Worm (Caenorhabditis elegans) whole organism, L2 larva: Measurements from ENCODE around the gene F40G9.8.

Experiments used
- F13H6.1 ChIP-seq: sonication (generic microtip); optimal IDR thresholded peaks from 2 replicates; lab custom pipeline; 2016; ENCODE audit warnings: missing genetic modification characterization, missing compliant biosample characterization
- R02D3.7 ChIP-seq: fragments of 150-350 bp; optimal IDR thresholded peaks from 2 replicates; lab custom pipeline; 2014; ENCODE audit warnings: missing biosample characterization, missing genetic modification characterization
- Y55F3AM.14 ChIP-seq: fragments of 200-800 bp; sonication (Bioruptor generic); optimal IDR thresholded peaks from 2 replicates; lab custom pipeline; 2018; ENCODE audit warnings: mild to moderate bottlenecking, missing genetic modification characterization, missing compliant biosample characterization
- ZK546.5 ChIP-seq: sonication (generic microtip); optimal IDR thresholded peaks from 2 replicates; lab custom pipeline; 2017; ENCODE audit warnings: missing biosample characterization, missing genetic modification characterization
- alr-1 ChIP-seq: fragments of 150-350 bp; optimal IDR thresholded peaks from 2 replicates; lab custom pipeline; 2014; ENCODE audit warnings: missing biosample characterization, missing genetic modification characterization
- aly-2 ChIP-seq: fragments of 150-350 bp; optimal IDR thresholded peaks from 2 replicates; lab custom pipeline; 2014; ENCODE audit warnings: missing biosample characterization, missing genetic modification characterization
- blmp-1 ChIP-seq: sonication (generic microtip); optimal IDR thresholded peaks from 2 replicates; lab custom pipeline; 2017; ENCODE audit warnings: missing genetic modification characterization, mild to moderate bottlenecking, missing compliant biosample characterization, antibody characterized with exemption, moderate library complexity; ENCODE audit not compliant: insufficient read depth
- ceh-16 ChIP-seq: fragments of 150-350 bp; optimal IDR thresholded peaks from 2 replicates; lab custom pipeline; 2014; ENCODE audit warnings: missing biosample characterization, missing genetic modification characterization
- ceh-82 ChIP-seq: fragments of 150-350 bp; optimal IDR thresholded peaks from 2 replicates; lab custom pipeline; 2014; ENCODE audit warnings: missing biosample characterization, missing genetic modification characterization
- crh-2 ChIP-seq: sonication (generic microtip); optimal IDR thresholded peaks from 2 replicates; lab custom pipeline; 2017; ENCODE audit warnings: missing biosample characterization, missing genetic modification characterization
- dmd-4 ChIP-seq: sonication (generic microtip); optimal IDR thresholded peaks from 2 replicates; lab custom pipeline; 2017; ENCODE audit warnings: missing biosample characterization, missing genetic modification characterization
- egl-27 ChIP-seq: sonication (generic microtip); optimal IDR thresholded peaks from 3 replicates; lab custom pipeline; 2017; ENCODE audit warnings: missing biosample characterization, missing genetic modification reagents, missing genetic modification characterization
- elt-1 ChIP-seq: fragments of 150-350 bp; optimal IDR thresholded peaks from 2 replicates; lab custom pipeline; 2014; ENCODE audit warnings: missing biosample characterization, missing genetic modification characterization
- fos-1 ChIP-seq: fragments of 150-350 bp; optimal IDR thresholded peaks from 2 replicates; lab custom pipeline; 2014; ENCODE audit warnings: missing biosample characterization, missing genetic modification characterization
- gmeb-1 ChIP-seq: fragments of 150-350 bp; optimal IDR thresholded peaks from 2 replicates; lab custom pipeline; 2014; ENCODE audit warnings: missing biosample characterization, missing genetic modification characterization
- lin-11 ChIP-seq: fragments of 150-350 bp; sonication (generic microtip); optimal IDR thresholded peaks from 2 replicates; lab custom pipeline; 2014; ENCODE audit warnings: missing biosample characterization, missing genetic modification characterization, inconsistent platforms, mixed read lengths
- lin-13 ChIP-seq: fragments of 150-350 bp; optimal IDR thresholded peaks from 2 replicates; lab custom pipeline; 2014; ENCODE audit warnings: missing biosample characterization, missing genetic modification reagents, missing genetic modification characterization
- mab-5 ChIP-seq: fragments of 150-350 bp; optimal IDR thresholded peaks from 2 replicates; lab custom pipeline; 2014; ENCODE audit warnings: missing biosample characterization, missing genetic modification characterization
- mbf-1 ChIP-seq: sonication (generic microtip); optimal IDR thresholded peaks from 2 replicates; lab custom pipeline; 2017; ENCODE audit warnings: missing biosample characterization, missing genetic modification characterization
- mdl-1 ChIP-seq, 2 experiments: fragments of 150-350 bp in 1 of 2; sonication (generic microtip) in 1 of 2; optimal IDR thresholded peaks; 2 replicates each; lab custom pipeline; 2017; ENCODE audit warnings: missing biosample characterization in 2 of 2, missing genetic modification characterization in 2 of 2
- nhr-11 ChIP-seq: fragments of 150-350 bp; optimal IDR thresholded peaks from 2 replicates; lab custom pipeline; 2014; ENCODE audit warnings: missing biosample characterization, missing genetic modification characterization
- nhr-129 ChIP-seq: fragments of 150-350 bp; optimal IDR thresholded peaks from 2 replicates; lab custom pipeline; 2014; ENCODE audit warnings: missing biosample characterization, missing genetic modification characterization
- nhr-21 ChIP-seq: fragments of 150-350 bp; optimal IDR thresholded peaks from 2 replicates; lab custom pipeline; 2014; ENCODE audit warnings: missing biosample characterization, missing genetic modification characterization
- nhr-23 ChIP-seq: fragments of 150-350 bp; optimal IDR thresholded peaks from 2 replicates; lab custom pipeline; 2014; ENCODE audit warnings: missing biosample characterization, missing genetic modification reagents, missing genetic modification characterization
- nhr-237 ChIP-seq: fragments of 150-350 bp; optimal IDR thresholded peaks from 2 replicates; lab custom pipeline; 2014; ENCODE audit warnings: missing biosample characterization, missing genetic modification characterization
- nhr-6 ChIP-seq: fragments of 150-350 bp; optimal IDR thresholded peaks from 2 replicates; lab custom pipeline; 2014; ENCODE audit warnings: missing biosample characterization, missing genetic modification characterization
- nhr-77 ChIP-seq: fragments of 150-350 bp; optimal IDR thresholded peaks from 2 replicates; lab custom pipeline; 2014; ENCODE audit warnings: missing biosample characterization, missing genetic modification characterization
- peb-1 ChIP-seq: fragments of 150-350 bp; optimal IDR thresholded peaks from 2 replicates; lab custom pipeline; 2014; ENCODE audit warnings: missing biosample characterization, missing genetic modification characterization
- sem-4 ChIP-seq: fragments of 150-350 bp; optimal IDR thresholded peaks from 2 replicates; lab custom pipeline; 2014; ENCODE audit warnings: missing biosample characterization, missing genetic modification reagents, missing genetic modification characterization
- skn-1 ChIP-seq: sonication (generic microtip); optimal IDR thresholded peaks from 2 replicates; lab custom pipeline; 2017; ENCODE audit warnings: missing biosample characterization, missing genetic modification characterization
- sma-3 ChIP-seq: sonication (generic microtip); optimal IDR thresholded peaks from 2 replicates; lab custom pipeline; 2016; ENCODE audit warnings: missing genetic modification reagents, missing genetic modification characterization, missing compliant biosample characterization
- sma-9 ChIP-seq, 2 experiments: fragments of 150-350 bp in 1 of 2; sonication (generic microtip) in 1 of 2; optimal IDR thresholded peaks; 2 replicates each; lab custom pipeline; 2014 to 2016; ENCODE audit warnings: missing genetic modification characterization in 2 of 2, mild to moderate bottlenecking in 1 of 2, missing biosample characterization in 1 of 2, missing compliant biosample characterization in 1 of 2, missing genetic modification reagents in 1 of 2, moderate library complexity in 1 of 2
- snpc-4 ChIP-seq: fragments of 150-350 bp; optimal IDR thresholded peaks from 2 replicates; lab custom pipeline; 2014; ENCODE audit warnings: missing biosample characterization, missing genetic modification characterization
- zag-1 ChIP-seq: fragments of 150-350 bp; optimal IDR thresholded peaks from 2 replicates; lab custom pipeline; 2014; ENCODE audit warnings: missing biosample characterization, missing genetic modification characterization
- ztf-1 ChIP-seq: fragments of 200-800 bp; sonication (Bioruptor generic); conservative IDR thresholded peaks from 2 replicates; pipeline ENCODE4 v1.3.6; 2022; ENCODE audit warnings: missing genetic modification characterization, missing compliant biosample characterization
- ztf-11 ChIP-seq: sonication (generic microtip); optimal IDR thresholded peaks from 2 replicates; lab custom pipeline; 2017; ENCODE audit warnings: missing biosample characterization, missing genetic modification characterization

The F40G9.8 gene

DNA sequence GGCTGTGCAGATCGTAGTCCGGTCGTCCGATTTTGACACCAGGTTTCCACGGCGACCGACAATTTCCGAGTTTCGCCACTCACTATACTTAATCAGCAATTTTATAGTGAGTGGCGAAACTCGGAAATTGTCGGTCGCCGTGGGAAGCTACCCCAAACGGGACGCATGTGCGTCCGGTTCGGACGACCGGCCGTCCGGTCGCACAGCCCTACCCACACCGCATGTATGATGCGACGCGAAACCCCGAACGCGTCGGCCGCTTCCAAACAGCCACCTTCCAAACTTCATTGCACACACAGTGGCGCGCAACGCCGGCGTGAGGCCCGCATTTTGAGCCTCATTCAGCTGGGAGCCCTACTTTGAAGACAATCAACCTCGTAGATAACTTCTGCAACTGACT, 13.6 kb downstream of the F40G9.8 start:
- TF ChIP-seq crh-2 (no peak), ceh-16 (tag; lab: Kevin White, UChicago) (no peak), sma-9 (GFP tag; optimal IDR thresholded peaks at IDR 0.05; lab: Kevin White, UChicago) (no peak), sma-9 (tag; optimal IDR thresholded peaks at IDR 0.05; lab: Kevin White, UChicago) (no peak), aly-2 (tag; lab: Kevin White, UChicago) (no peak), elt-1 (no peak), lin-13 (GFP tag; lab: Kevin White, UChicago) (no peak), snpc-4 (tag; lab: Kevin White, UChicago) (no peak), lin-11 (no peak), skn-1 (tag; lab: Kevin White, UChicago) (no peak), gmeb-1 (tag; lab: Kevin White, UChicago) (no peak), F13H6.1 (tag; lab: Kevin White, UChicago) (no peak), peb-1 (tag; lab: Kevin White, UChicago) (no peak), Y55F3AM.14 (no peak), nhr-129 (tag; lab: Kevin White, UChicago) (no peak), ztf-11 (tag; lab: Kevin White, UChicago) (no peak), egl-27 (tag; lab: Kevin White, UChicago) (no peak)

DNA sequence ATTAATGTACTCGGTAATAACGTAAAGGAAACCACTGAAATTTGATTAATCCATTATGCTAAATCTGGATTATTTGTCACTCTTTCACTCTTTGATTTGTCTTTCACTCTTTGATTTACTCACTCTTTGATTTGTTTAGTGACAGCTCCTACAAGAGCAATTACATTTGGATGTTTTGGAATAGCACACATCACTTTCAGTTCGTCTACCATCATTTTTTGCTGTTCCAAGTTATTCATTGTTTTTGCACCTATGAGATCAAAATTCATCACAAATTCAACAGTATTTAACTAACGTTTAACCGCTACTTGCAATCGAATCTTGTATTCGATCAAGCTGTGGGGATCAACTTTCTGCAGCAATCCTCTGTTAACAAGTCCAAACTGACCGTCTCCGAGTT, 15.5 kb downstream of the F40G9.8 start:
- TF ChIP-seq nhr-77 (tag; lab: Kevin White, UChicago) = no peak
- no peak for TF ChIP-seq zag-1 (tag; lab: Kevin White, UChicago)

DNA sequence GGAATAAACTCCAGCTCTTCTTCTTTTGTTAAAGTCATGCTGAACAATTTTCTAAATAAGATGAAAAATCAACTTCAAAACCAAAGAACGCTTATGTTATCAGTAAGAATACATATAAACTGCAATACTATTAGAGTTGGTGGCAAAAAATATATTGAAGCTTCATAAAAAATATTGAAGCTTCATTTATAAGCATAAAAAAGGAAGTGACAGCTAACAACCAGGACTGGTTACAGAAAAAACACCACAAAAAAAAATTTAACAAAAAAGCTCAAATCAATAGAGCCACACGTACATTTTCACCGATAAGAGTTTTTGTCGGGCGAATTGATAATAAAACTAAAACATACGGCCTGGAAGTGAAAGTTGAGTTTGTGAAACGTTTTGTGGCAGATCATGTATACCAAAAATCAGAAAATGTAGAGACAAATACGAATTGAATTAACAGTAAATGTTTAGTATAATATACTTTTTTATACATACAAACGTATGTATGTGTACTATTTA, 17.1 kb downstream of the F40G9.8 start, which contains the start of gene sqst-5:
TSS of gene sqst-5 (minus strand) at position 51 of the 507 bp plus-strand sequence.
- TF ChIP-seq fos-1 = peak; percentile 65
- no peak for TF ChIP-seq nhr-23 (tag; lab: Kevin White, UChicago)
- no peak for TF ChIP-seq zag-1 (tag; lab: Kevin White, UChicago)
- no peak for TF ChIP-seq nhr-237
- no peak for TF ChIP-seq mab-5
- TF ChIP-seq ztf-1 = no peak
- no peak for TF ChIP-seq mdl-1 (tag; optimal IDR thresholded peaks at IDR 0.05; lab: Kevin White, UChicago)
- TF ChIP-seq nhr-21 (tag; lab: Kevin White, UChicago) = no peak
- TF ChIP-seq sem-4 = no peak
- TF ChIP-seq nhr-6 = no peak
- no peak for TF ChIP-seq aly-2 (tag; lab: Kevin White, UChicago)
- TF ChIP-seq nhr-77 (tag; lab: Kevin White, UChicago) = no peak
- no peak for TF ChIP-seq elt-1
- no peak for TF ChIP-seq dmd-4 (tag; lab: Kevin White, UChicago)
- TF ChIP-seq nhr-11 = no peak
- TF ChIP-seq gmeb-1 (tag; lab: Kevin White, UChicago) = peak; percentile 4
- no peak for TF ChIP-seq blmp-1 (tag; lab: Kevin White, UChicago)
- TF ChIP-seq, all 48 proteins: peak for 2

DNA sequence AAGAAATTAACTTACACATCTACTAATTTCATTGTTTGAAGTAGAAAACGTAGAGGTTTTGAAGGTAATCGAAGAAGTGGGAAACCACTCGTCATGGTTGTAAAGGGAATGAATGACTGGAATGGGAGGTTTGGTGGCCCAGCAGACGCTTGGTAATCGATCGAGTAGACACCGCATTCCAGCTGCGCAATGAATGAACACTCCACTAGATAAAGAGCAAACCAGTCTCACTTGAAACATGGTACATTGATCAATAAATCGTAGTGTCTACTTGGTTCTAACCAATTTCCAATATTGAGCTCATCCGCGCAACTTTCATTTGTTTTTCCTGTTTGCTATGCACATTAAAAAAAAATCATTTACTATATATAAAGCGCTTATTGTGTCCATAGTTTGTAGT, 18.3 kb downstream of the F40G9.8 start, which contains the start of gene fbxb-84:
TSS of gene fbxb-84 (minus strand) at position 101 of the 400 bp plus-strand sequence.
- TF ChIP-seq R02D3.7 (tag; lab: Kevin White, UChicago) = no peak
- TF ChIP-seq Y55F3AM.14 = no peak
- no peak for TF ChIP-seq blmp-1 (tag; lab: Kevin White, UChicago)
- no peak for TF ChIP-seq mab-5
- TF ChIP-seq nhr-6 = no peak
- no peak for TF ChIP-seq nhr-11
- TF ChIP-seq ZK546.5 (tag; lab: Kevin White, UChicago) = no peak
- TF ChIP-seq ceh-82 (tag; lab: Kevin White, UChicago) = no peak
- no peak for TF ChIP-seq zag-1 (tag; lab: Kevin White, UChicago)
- TF ChIP-seq nhr-237 = no peak
- TF ChIP-seq alr-1 (tag; lab: Kevin White, UChicago) = no peak
- no peak for TF ChIP-seq dmd-4 (tag; lab: Kevin White, UChicago)

DNA sequence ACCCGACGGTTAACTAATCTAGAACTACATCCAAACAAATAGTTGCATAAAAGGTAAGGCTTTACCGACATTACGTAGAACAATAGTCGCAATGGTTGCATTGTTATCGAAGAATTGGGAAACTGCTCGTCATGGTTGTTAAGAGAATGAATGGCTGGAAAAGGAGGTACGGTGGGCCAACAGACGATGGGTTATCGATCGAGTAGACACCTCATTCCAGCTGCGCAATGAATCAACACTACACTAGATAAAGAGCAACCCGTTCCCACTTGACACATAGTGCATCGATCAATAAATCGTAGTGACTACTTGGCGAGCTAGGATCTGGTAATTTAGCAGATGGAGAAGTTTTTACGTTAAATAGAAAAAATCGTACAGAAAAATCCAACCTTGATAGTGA, 19.6 kb downstream of the F40G9.8 start, which contains the start of the genes T17A3.12 and fbxb-83:
TSS of gene T17A3.12 (minus strand) at position 101 of the 400 bp plus-strand sequence.
TSS of gene fbxb-83 (minus strand) at position 134 of the 400 bp plus-strand sequence.
- TF ChIP-seq lin-11 = no peak
- no peak for TF ChIP-seq snpc-4 (tag; lab: Kevin White, UChicago)
- TF ChIP-seq nhr-77 (tag; lab: Kevin White, UChicago) = no peak
- TF ChIP-seq mdl-1 (tag; optimal IDR thresholded peaks at IDR 0.05; lab: Kevin White, UChicago) = no peak
- TF ChIP-seq mbf-1 (tag; lab: Kevin White, UChicago) = no peak
- TF ChIP-seq ceh-16 (tag; lab: Kevin White, UChicago) = no peak
- TF ChIP-seq lin-13 (GFP tag; lab: Kevin White, UChicago) = no peak
- TF ChIP-seq ceh-82 (tag; lab: Kevin White, UChicago) = no peak
- TF ChIP-seq ztf-11 (tag; lab: Kevin White, UChicago) = no peak
- no peak for TF ChIP-seq sma-3 (GFP tag; lab: Kevin White, UChicago)
- TF ChIP-seq sem-4 = no peak
- no peak for TF ChIP-seq R02D3.7 (tag; lab: Kevin White, UChicago)
- no peak for TF ChIP-seq nhr-11
